Worm (Caenorhabditis elegans): ENCODE measurements around the gene E04F6.10.

Gene E04F6.10

DNA sequence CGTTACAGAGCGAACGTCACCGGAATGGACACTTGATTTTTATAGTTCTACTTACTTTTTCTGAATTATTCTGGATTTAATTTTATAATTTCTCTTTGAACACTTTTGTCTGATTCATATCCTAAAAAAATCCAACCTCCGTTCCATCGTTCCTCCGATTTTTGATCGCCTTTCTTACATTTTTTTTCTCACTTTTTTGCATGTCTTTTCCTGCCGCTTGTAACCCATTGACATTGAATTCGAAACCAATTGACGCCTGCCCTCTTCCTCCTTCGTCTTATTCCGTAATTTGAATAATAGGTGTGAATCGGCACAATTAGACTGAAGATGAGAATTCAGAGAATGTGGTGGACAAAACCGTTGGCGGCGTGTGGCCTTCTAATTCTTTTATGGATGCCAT lies 28.6 kb upstream of the E04F6.10 start, which contains the start of gene skpo-3:
Gene skpo-3 (plus strand): TSS at position 301 of the 400 bp plus-strand sequence.
- no peak for TF ChIP-seq nhr-20 (tag; optimal IDR thresholded peaks at IDR 0.05)
- TF ChIP-seq ceh-88 (GFP tag; IDR thresholded peaks at IDR 0.05), result no peak
- TF ChIP-seq efl-1 (optimal IDR thresholded peaks at IDR 0.05), result no peak
- no peak for TF ChIP-seq efl-1 (GFP tag; optimal IDR thresholded peaks at IDR 0.05 in 1 of 2)
- no peak for TF ChIP-seq nhr-28 (tag; optimal IDR thresholded peaks at IDR 0.05)
- no peak for TF ChIP-seq sptf-1 (tag; optimal IDR thresholded peaks at IDR 0.05)
- TF ChIP-seq elt-3 (tag; optimal IDR thresholded peaks at IDR 0.05), result no peak
- TF ChIP-seq lin-15B (tag; optimal IDR thresholded peaks at IDR 0.05), result no peak
- no peak for TF ChIP-seq hlh-4 (tag; optimal IDR thresholded peaks at IDR 0.05)
- no peak for TF ChIP-seq ztf-11 (tag; optimal IDR thresholded peaks at IDR 0.05)
- TF ChIP-seq nhr-19 (GFP tag; conservative IDR thresholded peaks at IDR 0.05), result no peak
- no peak for TF ChIP-seq zag-1 (tag; optimal IDR thresholded peaks at IDR 0.05)
- TF ChIP-seq rnt-1 (tag; optimal IDR thresholded peaks at IDR 0.05), result no peak
- TF ChIP-seq ceh-8 (GFP tag; optimal IDR thresholded peaks at IDR 0.05), result no peak
- no peak for TF ChIP-seq ceh-63 (GFP tag; optimal IDR thresholded peaks at IDR 0.05)
- TF ChIP-seq fos-1 (tag; optimal IDR thresholded peaks at IDR 0.05), result no peak
- TF ChIP-seq ces-1 (GFP tag; optimal IDR thresholded peaks at IDR 0.05), result no peak
- no peak for TF ChIP-seq hpl-2 (GFP tag; optimal IDR thresholded peaks at IDR 0.05)
- TF ChIP-seq tlp-1 (tag; optimal IDR thresholded peaks at IDR 0.05), result no peak

DNA sequence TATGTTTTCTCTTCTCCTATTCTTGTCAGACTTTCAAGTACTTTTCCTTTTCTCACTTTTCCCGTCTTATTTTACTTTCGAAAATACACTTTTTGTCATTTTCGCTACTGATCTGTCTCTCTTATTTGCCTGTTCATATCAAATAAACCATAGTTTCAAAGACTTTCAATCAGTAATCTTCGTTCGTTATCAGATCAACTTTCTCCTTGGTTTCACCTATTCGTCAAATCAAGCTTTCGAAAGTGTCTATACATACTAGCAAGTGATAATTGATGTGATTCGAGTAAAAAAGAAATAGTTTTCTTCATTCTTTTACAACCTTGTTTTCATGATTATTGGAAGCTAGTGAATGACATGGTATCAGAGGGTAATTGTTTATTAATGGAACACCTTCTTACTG lies 25.8 kb upstream of the E04F6.10 start:
- TF ChIP-seq blmp-1 (tag; optimal IDR thresholded peaks at IDR 0.05) (peak; percentile 92), unc-30 (tag; optimal IDR thresholded peaks at IDR 0.05) (no peak)

DNA sequence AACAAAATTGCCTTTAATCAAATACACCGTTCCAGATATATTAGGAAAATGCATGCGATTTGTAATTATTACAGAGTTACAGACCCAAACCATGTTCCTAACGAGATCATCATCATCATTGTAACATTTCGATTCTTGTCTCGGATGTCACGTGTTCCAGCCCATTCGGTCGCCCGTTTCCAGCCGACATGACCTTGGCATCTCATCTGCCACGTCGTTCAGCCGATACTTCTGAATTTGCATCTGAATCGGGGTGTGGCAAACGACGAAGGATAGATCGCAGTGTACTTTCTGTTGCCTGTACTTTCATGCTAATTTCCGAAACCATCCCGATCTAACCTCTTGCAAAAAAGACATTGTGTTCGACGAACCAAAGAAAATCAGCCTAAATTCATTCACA lies 22.8 kb upstream of the E04F6.10 start:
- TF ChIP-seq nhr-85 (tag) (peak; percentile 56), dsc-1 (tag; optimal IDR thresholded peaks at IDR 0.05) (no peak), lin-14 (GFP tag; optimal IDR thresholded peaks at IDR 0.05) (peak; percentile 13), sup-37 (GFP tag; optimal IDR thresholded peaks at IDR 0.05) (no peak)

DNA sequence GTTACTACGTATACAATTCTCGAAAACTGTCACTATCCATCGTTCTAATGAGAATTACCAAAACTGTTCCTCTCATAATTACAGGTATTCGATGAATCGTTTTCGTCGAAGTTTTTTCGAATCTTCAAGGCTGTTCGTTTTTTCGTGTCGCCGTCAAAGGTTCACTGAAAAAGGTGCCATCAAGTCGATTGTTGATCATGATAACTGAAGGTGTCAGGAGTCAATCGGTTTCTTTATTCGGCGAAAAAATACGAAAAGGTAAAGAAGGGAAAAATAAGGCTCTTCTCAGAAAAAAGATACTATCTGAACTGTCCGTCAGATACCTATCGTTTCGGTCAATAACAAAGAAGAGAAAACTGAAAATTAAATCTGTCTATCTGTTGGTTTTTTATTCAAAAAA lies 21.8 kb upstream of the E04F6.10 start:
- TF ChIP-seq mab-9 (GFP tag; IDR thresholded peaks at IDR 0.05), result no peak
- TF ChIP-seq sup-37 (GFP tag; optimal IDR thresholded peaks at IDR 0.05), result no peak
- TF ChIP-seq elt-3 (tag; optimal IDR thresholded peaks at IDR 0.05), result no peak
- TF ChIP-seq ceh-63 (GFP tag; optimal IDR thresholded peaks at IDR 0.05), result no peak
- TF ChIP-seq efl-1 (optimal IDR thresholded peaks at IDR 0.05), result no peak
- TF ChIP-seq efl-1 (GFP tag; optimal IDR thresholded peaks at IDR 0.05 in 1 of 2), result peak in 1 of 2 experiments; percentile 52
- peak; percentile 60 for TF ChIP-seq nhr-85 (tag)
- peak; percentile 31 for TF ChIP-seq lin-14 (GFP tag; optimal IDR thresholded peaks at IDR 0.05)

DNA sequence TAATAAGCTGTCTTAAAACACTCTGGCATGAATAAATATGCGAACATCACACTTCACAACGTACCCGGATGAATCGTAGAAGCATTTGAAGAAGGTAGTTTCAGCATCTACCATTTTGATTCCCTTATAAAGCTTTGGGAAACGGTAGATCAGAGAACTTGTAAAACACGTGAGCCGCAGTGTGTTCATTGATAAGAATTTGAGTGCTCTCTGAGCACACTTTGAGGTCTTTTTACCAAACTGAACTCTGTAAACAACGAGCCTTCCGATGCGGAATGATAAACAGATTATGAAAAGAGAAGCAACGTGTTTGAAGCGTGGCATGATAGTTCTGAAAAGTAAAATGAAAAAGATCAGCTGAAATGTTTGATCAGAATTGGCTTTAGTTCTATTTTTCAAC lies 21.3 kb upstream of the E04F6.10 start, which contains the start of gene aqp-1:
Gene aqp-1 (minus strand): TSS at position 102 of the 400 bp plus-strand sequence.
- TF ChIP-seq lin-35 (GFP tag; optimal IDR thresholded peaks at IDR 0.05) (peak in 1 of 2 experiments; percentile 53), nhr-77 (tag; optimal IDR thresholded peaks at IDR 0.05) (no peak), ceh-90 (tag; optimal IDR thresholded peaks at IDR 0.05) (no peak), elt-2 (tag; optimal IDR thresholded peaks at IDR 0.05) (peak; percentile 95), lin-15B (tag; optimal IDR thresholded peaks at IDR 0.05) (no peak), alr-1 (tag; optimal IDR thresholded peaks at IDR 0.05; ENCODE audit: borderline replicate concordance) (no peak), efl-1 (optimal IDR thresholded peaks at IDR 0.05) (no peak), efl-1 (GFP tag; optimal IDR thresholded peaks at IDR 0.05 in 1 of 2) (peak in 1 of 2 experiments; percentile 87), ceh-63 (GFP tag; optimal IDR thresholded peaks at IDR 0.05) (no peak), unc-62 (GFP tag; optimal IDR thresholded peaks at IDR 0.05) (no peak), C16A3.4 (tag; optimal IDR thresholded peaks at IDR 0.05) (no peak), nhr-19 (GFP tag; conservative IDR thresholded peaks at IDR 0.05) (peak; percentile 68), unc-98 (GFP tag; IDR thresholded peaks at IDR 0.05) (no peak), ztf-4 (tag; optimal IDR thresholded peaks at IDR 0.05) (no peak), mab-9 (GFP tag; IDR thresholded peaks at IDR 0.05) (no peak), zip-4 (GFP tag; optimal IDR thresholded peaks at IDR 0.05) (no peak), pag-3 (tag; optimal IDR thresholded peaks at IDR 0.05; ENCODE audit: borderline replicate concordance, insufficient read depth) (no peak), ceh-82 (tag; optimal IDR thresholded peaks at IDR 0.05) (no peak), fkh-10 (GFP tag; optimal IDR thresholded peaks at IDR 0.05) (no peak), ets-5 (GFP tag; IDR thresholded peaks at IDR 0.05) (no peak), fkh-8 (tag; optimal IDR thresholded peaks at IDR 0.05) (no peak), nhr-20 (tag; optimal IDR thresholded peaks at IDR 0.05) (peak; percentile 23), nhr-47 (tag; optimal IDR thresholded peaks at IDR 0.05) (no peak), nhr-76 (tag; optimal IDR thresholded peaks at IDR 0.05) (no peak), nhr-71 (tag; optimal IDR thresholded peaks at IDR 0.05) (peak; percentile 16), C34B4.2 (tag; optimal IDR thresholded peaks at IDR 0.05) (no peak)

All from whole organism, L1 larva.